Worm (Caenorhabditis elegans) whole organism, L3 larva: ENCODE measurements around the gene syd-9.

ENCODE experiments used
- aly-2 ChIP-seq: fragments of 150-350 bp; optimal IDR thresholded peaks from 2 replicates; lab custom pipeline; 2014; ENCODE audit warnings: missing biosample characterization, missing genetic modification characterization
- elt-3 ChIP-seq, 3 experiments: fragments of 150-350 bp in 1 of 3; sonication (generic microtip) in 2 of 3; optimal IDR thresholded peaks; 2 replicates in 2 of 3; 4 replicates in 1 of 3; lab custom pipeline; 2014 to 2017; ENCODE audit warnings: missing biosample characterization in 3 of 3, missing genetic modification characterization in 3 of 3
- fkh-10 ChIP-seq: sonication (generic microtip); optimal IDR thresholded peaks from 2 replicates; lab custom pipeline; 2017; ENCODE audit warnings: missing biosample characterization, missing genetic modification reagents, missing genetic modification characterization
- fos-1 ChIP-seq: fragments of 150-350 bp; optimal IDR thresholded peaks from 2 replicates; lab custom pipeline; 2014; ENCODE audit warnings: missing biosample characterization, missing genetic modification characterization
- lin-15B ChIP-seq: fragments of 150-350 bp; optimal IDR thresholded peaks from 2 replicates; lab custom pipeline; 2014; ENCODE audit warnings: missing biosample characterization, missing genetic modification characterization
- lin-39 ChIP-seq: fragments of 150-350 bp; optimal IDR thresholded peaks from 2 replicates; lab custom pipeline; 2018; ENCODE audit warnings: missing biosample characterization, missing genetic modification reagents, missing genetic modification characterization
- nhr-237 ChIP-seq: fragments of 150-350 bp; optimal IDR thresholded peaks from 2 replicates; lab custom pipeline; 2014; ENCODE audit warnings: missing biosample characterization, missing genetic modification characterization
- unc-39 ChIP-seq: sonication (generic microtip); optimal IDR thresholded peaks from 4 replicates; lab custom pipeline; 2017; ENCODE audit warnings: missing biosample characterization, missing genetic modification characterization
- unc-62 ChIP-seq: fragments of 150-350 bp; sonication (generic microtip); optimal IDR thresholded peaks from 4 replicates; lab custom pipeline; 2014; ENCODE audit warnings: missing biosample characterization, missing genetic modification reagents, missing genetic modification characterization
- ztf-11 ChIP-seq: fragments of 150-350 bp; optimal IDR thresholded peaks from 2 replicates; lab custom pipeline; 2014; ENCODE audit warnings: missing biosample characterization, missing genetic modification characterization

DNA sequence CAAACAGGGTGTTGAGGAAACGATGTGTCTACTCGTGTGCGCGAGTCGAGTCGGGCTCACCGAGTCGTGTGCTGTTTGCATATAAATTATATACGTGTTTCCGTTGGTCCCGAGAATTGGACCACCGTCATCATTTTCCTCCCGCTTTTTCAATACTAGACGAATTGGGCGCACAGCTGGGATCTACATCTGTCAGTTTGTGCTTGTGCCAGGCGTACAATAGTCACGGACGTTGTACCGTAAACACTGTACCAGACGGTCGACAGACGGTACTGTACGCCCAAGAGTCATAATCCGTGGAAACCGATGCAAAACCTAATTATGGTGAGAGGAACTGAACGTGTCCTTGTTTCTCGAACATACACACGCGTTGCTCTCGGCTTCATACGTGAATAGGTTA lies 8.7 kb upstream of the syd-9 start:
- TF ChIP-seq nhr-237 (tag; lab: Kevin White, UChicago), result no peak
- no peak for TF ChIP-seq lin-15B (tag; lab: Kevin White, UChicago)
- TF ChIP-seq ztf-11, result no peak
- no peak for TF ChIP-seq unc-62 (GFP tag; lab: Kevin White, UChicago)
- TF ChIP-seq aly-2, result no peak
- TF ChIP-seq fkh-10 (GFP tag; lab: Kevin White, UChicago), result no peak
- no peak for TF ChIP-seq unc-39
- TF ChIP-seq elt-3 (tag; optimal IDR thresholded peaks at IDR 0.05; lab: Kevin White, UChicago), result no peak
- TF ChIP-seq fos-1, result no peak
- no peak for TF ChIP-seq lin-39 (tag; lab: Kevin White, UChicago)
